Worm (Caenorhabditis elegans) whole organism, L4 larva: ENCODE data around the gene T25B2.1.

Experiments
- Y75B8A.6 ChIP-seq: fragments of 200-800 bp; sonication (Bioruptor generic); IDR thresholded peaks from 2 replicates; pipeline ENCODE4 v1.3.6; 2022; ENCODE audit warnings: missing genetic modification reagents, missing genetic modification characterization, missing compliant biosample characterization
- ZK546.5 ChIP-seq, 2 experiments: sonication (generic microtip); optimal IDR thresholded peaks; 2 replicates each; lab custom pipeline; 2017; ENCODE audit warnings: missing biosample characterization in 2 of 2, missing genetic modification characterization in 2 of 2
- ceh-44 ChIP-seq: fragments of 200-800 bp; sonication (Bioruptor generic); IDR thresholded peaks from 2 replicates; pipeline ENCODE4 v1.3.6; 2022; ENCODE audit warnings: missing genetic modification reagents, missing genetic modification characterization, missing compliant biosample characterization
- daf-12 ChIP-seq: fragments of 150-350 bp; optimal IDR thresholded peaks from 2 replicates; lab custom pipeline; 2014; ENCODE audit warnings: missing biosample characterization, missing genetic modification reagents, missing genetic modification characterization
- mxl-2 ChIP-seq: fragments of 200-800 bp; sonication (Bioruptor generic); conservative IDR thresholded peaks from 2 replicates; pipeline ENCODE4 v1.3.6; 2022; ENCODE audit warnings: missing genetic modification reagents, missing genetic modification characterization, missing compliant biosample characterization
- ztf-11 ChIP-seq: fragments of 150-350 bp; optimal IDR thresholded peaks from 2 replicates; lab custom pipeline; 2014; ENCODE audit warnings: missing biosample characterization, missing genetic modification characterization

DNA sequence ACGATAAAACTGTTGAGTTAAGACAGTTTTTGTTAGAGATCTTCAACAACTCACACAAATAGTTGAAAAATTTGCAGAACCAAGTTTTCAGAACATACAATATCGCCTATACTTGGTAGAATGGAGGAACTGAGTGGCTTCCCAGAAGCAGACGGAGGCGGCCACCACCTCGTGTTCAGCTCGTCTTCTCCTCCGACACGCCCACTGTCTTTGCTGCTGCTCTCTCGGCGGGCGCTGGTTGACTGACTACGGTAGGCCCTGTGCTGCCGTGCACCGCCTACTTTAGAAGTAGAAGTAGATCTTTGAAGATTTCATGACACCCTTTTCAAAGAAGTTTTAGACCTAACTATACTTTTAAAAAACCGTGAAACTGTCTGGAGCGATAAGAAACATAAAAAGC, 11.7 kb upstream of the T25B2.1 start:
- TF ChIP-seq mxl-2 (0 out of 2 replicates have a peak, but pooled peaks have one; percentile 24), daf-12 (tag; lab: Kevin White, UChicago) (no peak), ztf-11 (no peak), ZK546.5 (tag; optimal IDR thresholded peaks at IDR 0.05; lab: Kevin White, UChicago) (no peak), ceh-44 (no peak), Y75B8A.6 (GFP tag; lab: Robert Waterston, UW) (no peak)
